Worm (Caenorhabditis elegans): ENCODE results near the gene EGAP5.1.
A peak's percentile ranks its signal among the peaks of the same experiment; 100 is the strongest.

Gene EGAP5.1

DNA sequence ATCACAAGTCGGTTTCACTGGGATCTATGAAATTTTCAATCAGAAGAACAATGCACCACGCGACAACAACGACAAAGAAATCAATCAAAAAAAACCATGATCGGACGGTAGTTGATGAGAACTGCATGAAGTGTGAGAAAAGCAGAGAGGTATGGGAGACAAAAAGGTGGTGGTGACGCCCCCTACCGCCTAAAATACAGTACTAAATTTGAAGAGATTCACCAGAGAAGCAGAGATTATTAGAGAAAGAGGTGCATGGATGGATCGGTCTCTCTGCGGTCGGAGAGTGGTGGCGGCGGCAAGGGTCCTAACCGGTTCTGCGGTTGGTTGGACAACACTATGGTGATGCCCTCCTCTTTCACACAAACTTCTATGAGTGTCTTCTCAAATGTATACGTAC lies 43.6 kb upstream of the EGAP5.1 start (continued):
- TF ChIP-seq mxl-3 (GFP tag; optimal IDR thresholded peaks at IDR 0.05) (peak; percentile 80), D1046.2 (GFP tag; IDR thresholded peaks at IDR 0.05) (no peak), daf-8 (GFP tag; IDR thresholded peaks at IDR 0.05) (no peak), mdt-29 (GFP tag; IDR thresholded peaks at IDR 0.05) (no peak; the same call in 1 of the 2 replicates), mep-1 (tag; optimal IDR thresholded peaks at IDR 0.05) (peak; percentile 42), php-3 (GFP tag; IDR thresholded peaks at IDR 0.05) (no peak), lin-13 (GFP tag; optimal IDR thresholded peaks at IDR 0.05) (no peak)

DNA sequence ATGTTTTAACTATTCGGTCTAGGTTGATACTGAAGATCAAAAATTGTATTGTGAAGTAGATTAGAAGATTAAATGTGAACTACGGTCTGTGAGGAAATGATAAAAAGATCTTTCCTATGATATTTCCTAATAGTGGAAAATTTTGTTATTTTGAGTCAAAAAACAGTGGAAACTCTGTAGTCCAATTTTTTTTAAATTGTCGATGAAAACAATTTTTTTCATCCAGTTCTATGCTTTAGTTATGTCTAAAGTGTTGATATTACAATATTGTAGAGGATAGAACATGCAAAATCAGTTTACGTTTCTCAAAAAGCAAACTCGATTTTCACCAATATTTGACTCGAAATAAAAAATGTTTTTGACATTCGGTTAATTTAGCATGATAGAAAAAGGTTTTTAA lies 43.2 kb upstream of the EGAP5.1 start:
- TF ChIP-seq hmg-1.1 (GFP tag; IDR thresholded peaks at IDR 0.05) (no peak), unc-62 (GFP tag; optimal IDR thresholded peaks at IDR 0.05 in 1 of 2) (no peak), unc-62 (tag; optimal IDR thresholded peaks at IDR 0.05) (no peak), ceh-28 (tag; optimal IDR thresholded peaks at IDR 0.05) (no peak), daf-19 (GFP tag; conservative IDR thresholded peaks at IDR 0.05) (no peak), lin-38 (GFP tag; IDR thresholded peaks at IDR 0.05) (no peak), saeg-2 (GFP tag; IDR thresholded peaks at IDR 0.05) (no peak), lin-39 (tag; optimal IDR thresholded peaks at IDR 0.05) (no peak), T20F7.1 (GFP tag; optimal IDR thresholded peaks at IDR 0.05) (peak; percentile 6), aha-1 (tag) (peak; percentile 92)

- TF ChIP-seq madf-5 (GFP tag; IDR thresholded peaks at IDR 0.05): no peak
- no peak for TF ChIP-seq Y5F2A.4 (GFP tag; optimal IDR thresholded peaks at IDR 0.05)
- peak; percentile 49 for TF ChIP-seq hlh-30 (tag; optimal IDR thresholded peaks at IDR 0.05; ENCODE audit: insufficient read depth)
- peak; percentile 75 for TF ChIP-seq aha-1 (tag)
- TF ChIP-seq ceh-32 (tag; optimal IDR thresholded peaks at IDR 0.05; ENCODE audit: poor library complexity): no peak
These were observed 42.7 kb upstream of the EGAP5.1 start for ce11 chrX:5120196-5120595.

DNA sequence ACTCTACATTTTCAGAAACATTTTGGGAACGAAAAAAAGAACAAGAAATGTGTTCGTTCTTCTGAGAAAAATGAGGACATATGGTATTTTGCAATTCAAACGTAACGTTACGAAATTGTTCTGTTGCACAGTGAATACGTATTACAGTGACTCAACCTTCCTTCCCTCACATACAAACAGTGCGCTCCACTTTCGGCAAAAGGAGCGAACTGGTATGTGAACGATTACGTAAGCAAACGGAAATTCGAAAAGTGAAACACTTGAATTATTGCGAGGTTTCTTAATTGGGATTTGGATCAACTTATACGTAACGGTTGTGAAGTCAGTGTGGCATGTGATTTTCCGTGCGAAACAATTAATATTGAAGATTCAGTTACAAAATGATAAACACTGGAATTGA lies 42.0 kb upstream of the EGAP5.1 start:
- TF ChIP-seq tra-1 (GFP tag; IDR thresholded peaks at IDR 0.05): 0 out of 2 replicates have a peak, but pooled peaks have one; percentile 7
- peak; percentile 12 for TF ChIP-seq mes-2 (tag; optimal IDR thresholded peaks at IDR 0.05; ENCODE audit: poor library complexity, severe bottlenecking)
- peak in 1 of 2 experiments; percentile 73 for TF ChIP-seq unc-62 (GFP tag; optimal IDR thresholded peaks at IDR 0.05 in 1 of 2)
- no peak for TF ChIP-seq unc-62 (tag; optimal IDR thresholded peaks at IDR 0.05)
- no peak for TF ChIP-seq egl-27 (tag; optimal IDR thresholded peaks at IDR 0.05)

ce11 chrX:5121789-5122188 lies 41.1 kb upstream of the EGAP5.1 start:
- TF ChIP-seq nhr-6 (tag; optimal IDR thresholded peaks at IDR 0.05): no peak
- no peak for TF ChIP-seq ztf-11 (tag; optimal IDR thresholded peaks at IDR 0.05)
- peak; percentile 78 for TF ChIP-seq hlh-30 (tag; optimal IDR thresholded peaks at IDR 0.05; ENCODE audit: insufficient read depth)
- TF ChIP-seq mep-1 (tag; optimal IDR thresholded peaks at IDR 0.05): peak; percentile 34
- TF ChIP-seq attf-4 (tag; optimal IDR thresholded peaks at IDR 0.05): no peak
- no peak for TF ChIP-seq nhr-102 (tag; optimal IDR thresholded peaks at IDR 0.05)
- TF ChIP-seq nhr-11 (tag; optimal IDR thresholded peaks at IDR 0.05): peak; percentile 55
- peak; percentile 91 for TF ChIP-seq aha-1 (tag)
- peak in 1 of 2 experiments; percentile 39 for TF ChIP-seq lsy-2 (tag; optimal IDR thresholded peaks at IDR 0.05)
- no peak for TF ChIP-seq spr-3 (GFP tag; optimal IDR thresholded peaks at IDR 0.05)
- TF ChIP-seq fos-1 (tag; optimal IDR thresholded peaks at IDR 0.05): no peak
- TF ChIP-seq egl-27 (tag; optimal IDR thresholded peaks at IDR 0.05): no peak
- no peak for TF ChIP-seq arid-1 (GFP tag; conservative IDR thresholded peaks at IDR 0.05)
- TF ChIP-seq egl-43 (GFP tag; IDR thresholded peaks at IDR 0.05): peak; percentile 37; the same call in 1 of the 2 replicates
- peak in 1 of 2 experiments; percentile 98 for TF ChIP-seq unc-62 (GFP tag; optimal IDR thresholded peaks at IDR 0.05 in 1 of 2)
- TF ChIP-seq unc-62 (tag; optimal IDR thresholded peaks at IDR 0.05): no peak
- TF ChIP-seq ctbp-1 (GFP tag; IDR thresholded peaks at IDR 0.05): 0 out of 2 replicates have a peak, but pooled peaks have one; percentile 13
- no peak for TF ChIP-seq lin-39 (tag; optimal IDR thresholded peaks at IDR 0.05)
- TF ChIP-seq rbr-2 (tag; optimal IDR thresholded peaks at IDR 0.05): peak; percentile 21
- TF ChIP-seq zag-1 (tag; optimal IDR thresholded peaks at IDR 0.05): no peak
- TF ChIP-seq vab-7 (GFP tag; IDR thresholded peaks at IDR 0.05): 0 out of 2 replicates have a peak, but pooled peaks have one; percentile 22
- TF ChIP-seq spr-1 (tag; optimal IDR thresholded peaks at IDR 0.05): no peak
- no peak for TF ChIP-seq Y48G9A.11 (GFP tag; IDR thresholded peaks at IDR 0.05)
- no peak for TF ChIP-seq pha-4 (GFP tag; IDR thresholded peaks at IDR 0.05)
- TF ChIP-seq pha-4 (tag; optimal IDR thresholded peaks at IDR 0.05): no peak
- peak; percentile 47; the same call in 1 of the 2 replicates for TF ChIP-seq hmg-1.1 (GFP tag; IDR thresholded peaks at IDR 0.05)
